Fruit fly (Drosophila melanogaster): Measurements from ENCODE around the gene Cht11.
A peak's percentile ranks its signal among the peaks of the same experiment; 100 is the strongest.

Cht11 gene

DNA sequence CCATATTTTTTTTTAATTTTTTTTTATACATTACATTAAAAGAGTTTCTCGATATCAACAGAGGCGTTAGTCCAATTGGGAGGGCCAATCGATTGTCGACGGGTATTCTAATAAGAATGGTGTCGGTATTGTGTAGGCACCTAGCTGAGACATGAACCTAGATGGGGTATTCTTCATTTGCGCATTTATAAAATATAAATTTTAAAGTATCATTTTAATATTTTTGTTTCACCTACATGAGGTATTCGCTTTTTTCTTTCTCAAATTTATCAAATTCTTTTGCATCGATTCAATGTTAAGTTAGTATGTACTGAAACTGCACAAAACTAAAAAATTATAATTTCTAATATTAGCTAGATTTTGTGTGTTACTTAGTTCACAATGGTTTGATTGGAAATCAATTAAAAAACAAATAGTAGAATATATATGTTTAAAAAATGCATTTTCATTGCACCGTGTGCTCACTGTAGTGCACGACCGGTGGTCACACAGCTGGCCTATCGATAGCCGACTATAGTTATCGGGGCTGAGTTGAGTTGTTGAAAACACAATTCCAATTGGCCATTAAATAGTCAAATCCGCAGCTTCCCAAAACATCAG lies 5.4 kb downstream of the Cht11 start, which contains the start of the genes CG14435 and Tmf (continued):
- TF ChIP-seq CG10543 (GFP tag; optimal IDR thresholded peaks at IDR 0.05): peak; percentile 75
- TF ChIP-seq CG8944 (GFP tag; optimal IDR thresholded peaks at IDR 0.05): peak; percentile 23
- no peak; the same call in 1 of the 2 replicates for TF ChIP-seq nerfin-2 (GFP tag; IDR thresholded peaks at IDR 0.05; ENCODE audit: partially characterized antibody)
- TF ChIP-seq dan (GFP tag; IDR thresholded peaks at IDR 0.05): peak; percentile 76
- peak; percentile 1 for TF ChIP-seq Side (GFP tag; optimal IDR thresholded peaks at IDR 0.05)
- TF ChIP-seq gcm (GFP tag; optimal IDR thresholded peaks at IDR 0.05): peak; percentile 62
- TF ChIP-seq CG17385 (GFP tag; optimal IDR thresholded peaks at IDR 0.05): peak; percentile 74
- TF ChIP-seq sug (tag; optimal IDR thresholded peaks at IDR 0.05): peak; percentile 85
- TF ChIP-seq CG4854 (GFP tag; optimal IDR thresholded peaks at IDR 0.05): peak; percentile 34
- peak; percentile 69 for TF ChIP-seq D19B (GFP tag; optimal IDR thresholded peaks at IDR 0.05)
- peak; percentile 62 for TF ChIP-seq CG12299 (tag; optimal IDR thresholded peaks at IDR 0.05)
- TF ChIP-seq Ets97D (GFP tag; optimal IDR thresholded peaks at IDR 0.05): peak; percentile 37
- no peak for TF ChIP-seq pros (GFP tag; optimal IDR thresholded peaks at IDR 0.05)
- peak; percentile 47; the same call in 1 of the 3 replicates for TF ChIP-seq CG16813 (GFP tag; IDR thresholded peaks at IDR 0.05; ENCODE audit: partially characterized antibody)
- TF ChIP-seq grn (GFP tag; optimal IDR thresholded peaks at IDR 0.05): no peak
- TF ChIP-seq dati (GFP tag; IDR thresholded peaks at IDR 0.05): no peak
- peak; percentile 66 for TF ChIP-seq Dll (GFP tag; IDR thresholded peaks at IDR 0.05; ENCODE audit: partially characterized antibody)
- peak; percentile 49 for TF ChIP-seq mirr (GFP tag; optimal IDR thresholded peaks at IDR 0.05)
- peak; percentile 15 for TF ChIP-seq CG1792 (GFP tag; optimal IDR thresholded peaks at IDR 0.05)
- peak; percentile 90 for TF ChIP-seq Abd-B (GFP tag; optimal IDR thresholded peaks at IDR 0.05)
- peak; percentile 63 for TF ChIP-seq CG8281 (tag; optimal IDR thresholded peaks at IDR 0.05)
- TF ChIP-seq usp (GFP tag; optimal IDR thresholded peaks at IDR 0.05): no peak
- no peak for TF ChIP-seq inv (GFP tag; IDR thresholded peaks at IDR 0.05; ENCODE audit: partially characterized antibody)
- TF ChIP-seq Ets65A (GFP tag): peak; percentile 97
- TF ChIP-seq chinmo (GFP tag; IDR thresholded peaks at IDR 0.05; ENCODE audit: partially characterized antibody): 0 out of 4 replicates have a peak, but pooled peaks have one; percentile 48
- TF ChIP-seq sisA (GFP tag; IDR thresholded peaks at IDR 0.05): peak; percentile 91
- peak; percentile 93 for TF ChIP-seq row (GFP tag; IDR thresholded peaks at IDR 0.05)
- TF ChIP-seq CG12071 (GFP tag; optimal IDR thresholded peaks at IDR 0.05): no peak
- peak; percentile 38; the same call in 1 of the 2 replicates for TF ChIP-seq GATAe (GFP tag; conservative IDR thresholded peaks at IDR 0.05)
- peak; percentile 72 for TF ChIP-seq croc (GFP tag; conservative IDR thresholded peaks at IDR 0.05)
- peak; percentile 86 for TF ChIP-seq CG16815 (GFP tag; optimal IDR thresholded peaks at IDR 0.05)
- TF ChIP-seq TFAM (GFP tag; optimal IDR thresholded peaks at IDR 0.05): no peak
- peak; percentile 83 for TF ChIP-seq Oli (tag; optimal IDR thresholded peaks at IDR 0.05)
- TF ChIP-seq CG31365 (tag; optimal IDR thresholded peaks at IDR 0.05): no peak
- TF ChIP-seq Dip2 (GFP tag; IDR thresholded peaks at IDR 0.05): 0 out of 2 replicates have a peak, but pooled peaks have one; percentile 27
- peak; percentile 18 for TF ChIP-seq CG9609 (GFP tag; optimal IDR thresholded peaks at IDR 0.05)
- no peak for TF ChIP-seq Deaf1 (tag; optimal IDR thresholded peaks at IDR 0.05)
- TF ChIP-seq Ptx1 (GFP tag; IDR thresholded peaks at IDR 0.05): peak; percentile 90
- peak; percentile 29; the same call in 1 of the 3 replicates for TF ChIP-seq zen2 (GFP tag; IDR thresholded peaks at IDR 0.05; ENCODE audit: partially characterized antibody)
- peak; percentile 19 for TF ChIP-seq CG8359 (GFP tag; optimal IDR thresholded peaks at IDR 0.05; ENCODE audit: borderline replicate concordance)
- no peak for TF ChIP-seq CG8478 (optimal IDR thresholded peaks at IDR 0.05)
- TF ChIP-seq NC2β (GFP tag; optimal IDR thresholded peaks at IDR 0.05): peak; percentile 31
- TF ChIP-seq HHEX (GFP tag; optimal IDR thresholded peaks at IDR 0.05): peak; percentile 57
- TF ChIP-seq bbx (GFP tag; IDR thresholded peaks at IDR 0.05; ENCODE audit: partially characterized antibody): peak; percentile 47; the same call in 1 of the 2 replicates
- TF ChIP-seq CG15073 (GFP tag; optimal IDR thresholded peaks at IDR 0.05): no peak
- TF ChIP-seq trh (GFP tag; optimal IDR thresholded peaks at IDR 0.05): peak; percentile 60
- no peak for TF ChIP-seq CG10321 (GFP tag; IDR thresholded peaks at IDR 0.05)
- TF ChIP-seq CG8388 (GFP tag; optimal IDR thresholded peaks at IDR 0.05): peak; percentile 76
- TF ChIP-seq Hmr (GFP tag; optimal IDR thresholded peaks at IDR 0.05): peak; percentile 85
